Worm (Caenorhabditis elegans) whole organism, L1 larva: ENCODE measurements around the gene F11G11.13.
"Not testable (repeated sequence)": the region's sequence is repeated elsewhere in the genome, so short reads cannot be mapped to it uniquely, and the experiment has no call there.

Experiments
- C04F5.9 ChIP-seq: sonication (generic microtip); optimal IDR thresholded peaks from 2 replicates; lab custom pipeline; 2016; ENCODE audit warnings: missing genetic modification characterization, missing compliant biosample characterization
- C34B4.2 ChIP-seq: sonication (generic microtip); optimal IDR thresholded peaks from 2 replicates; lab custom pipeline; 2017; ENCODE audit warnings: mild to moderate bottlenecking, missing genetic modification characterization, missing compliant biosample characterization
- Y116A8C.19 ChIP-seq: sonication (generic microtip); optimal IDR thresholded peaks from 2 replicates; lab custom pipeline; 2016; ENCODE audit warnings: missing compliant biosample characterization, missing genetic modification characterization, borderline replicate concordance
- ama-1 ChIP-seq: fragments of 150-350 bp; optimal IDR thresholded peaks from 2 replicates; lab custom pipeline; 2014
- blmp-1 ChIP-seq: fragments of 150-350 bp; optimal IDR thresholded peaks from 2 replicates; lab custom pipeline; 2014; ENCODE audit warnings: missing biosample characterization, missing genetic modification characterization
- ceh-88 ChIP-seq: fragments of 200-800 bp; sonication (Bioruptor generic); IDR thresholded peaks from 2 replicates; pipeline ENCODE4 v1.3.6; 2022; ENCODE audit warnings: missing genetic modification characterization, missing compliant biosample characterization
- efl-1 ChIP-seq, 4 experiments: fragments of 150-350 bp; optimal IDR thresholded peaks in 3 of 4; peaks in 1 of 4; 1 replicate in 1 of 4; 2 replicates in 3 of 4; lab custom pipeline; 2014; ENCODE audit warnings: missing biosample characterization in 2 of 4, missing genetic modification characterization in 2 of 4, missing genetic modification reagents in 2 of 4
- elt-2 ChIP-seq: sonication (generic microtip); optimal IDR thresholded peaks from 2 replicates; lab custom pipeline; 2016; ENCODE audit warnings: missing genetic modification characterization, mild to moderate bottlenecking, inconsistent platforms, missing compliant biosample characterization, missing genetic modification reagents
- ets-5 ChIP-seq: fragments of 200-800 bp; sonication (Bioruptor generic); IDR thresholded peaks from 2 replicates; pipeline ENCODE4 v1.3.6; 2022; ENCODE audit warnings: missing genetic modification characterization, missing compliant biosample characterization
- fkh-4 ChIP-seq: sonication (generic microtip); optimal IDR thresholded peaks from 2 replicates; lab custom pipeline; 2016; ENCODE audit warnings: missing compliant biosample characterization, missing genetic modification characterization, borderline replicate concordance
- fos-1 ChIP-seq: fragments of 150-350 bp; optimal IDR thresholded peaks from 2 replicates; lab custom pipeline; 2014; ENCODE audit warnings: missing biosample characterization, missing genetic modification characterization
- grh-1 ChIP-seq: fragments of 200-800 bp; sonication (Bioruptor generic); IDR thresholded peaks from 2 replicates; pipeline ENCODE4 v1.3.6; 2022; ENCODE audit warnings: missing genetic modification reagents, missing genetic modification characterization, missing compliant biosample characterization
- hlh-17 ChIP-seq: fragments of 200-800 bp; sonication (Bioruptor generic); optimal IDR thresholded peaks from 2 replicates; lab custom pipeline; 2018; ENCODE audit warnings: missing genetic modification characterization, mild to moderate bottlenecking, missing compliant biosample characterization, moderate library complexity, borderline replicate concordance
- irx-1 ChIP-seq: sonication (generic microtip); optimal IDR thresholded peaks from 2 replicates; lab custom pipeline; 2016; ENCODE audit warnings: missing genetic modification characterization, missing compliant biosample characterization
- jun-1 ChIP-seq: fragments of 150-350 bp; optimal IDR thresholded peaks from 2 replicates; lab custom pipeline; 2014; ENCODE audit warnings: missing biosample characterization, missing genetic modification reagents, missing genetic modification characterization
- lin-14 ChIP-seq: fragments of 200-800 bp; sonication (Bioruptor generic); optimal IDR thresholded peaks from 2 replicates; lab custom pipeline; 2018; ENCODE audit warnings: mild to moderate bottlenecking, missing genetic modification characterization, moderate library complexity, missing compliant biosample characterization
- lin-15B ChIP-seq: fragments of 150-350 bp; sonication (generic microtip); optimal IDR thresholded peaks from 3 replicates; lab custom pipeline; 2014; ENCODE audit warnings: missing biosample characterization, missing genetic modification characterization
- lin-35 ChIP-seq, 2 experiments: fragments of 150-350 bp; optimal IDR thresholded peaks; 2 replicates each; lab custom pipeline; 2014; ENCODE audit warnings: missing biosample characterization in 2 of 2, missing genetic modification characterization in 2 of 2, missing genetic modification reagents in 2 of 2
- lir-3 ChIP-seq: sonication (generic microtip); optimal IDR thresholded peaks from 2 replicates; lab custom pipeline; 2016; ENCODE audit warnings: mild to moderate bottlenecking, missing genetic modification characterization, moderate library complexity, missing compliant biosample characterization; ENCODE audit not compliant: poor library complexity
- lsy-2 ChIP-seq, 2 experiments: fragments of 150-350 bp; optimal IDR thresholded peaks; 2 replicates each; lab custom pipeline; 2014; ENCODE audit warnings: missing biosample characterization in 2 of 2, missing genetic modification characterization in 2 of 2
- mab-9 ChIP-seq: fragments of 200-800 bp; sonication (Bioruptor generic); IDR thresholded peaks from 2 replicates; pipeline ENCODE4 v1.3.6; 2022; ENCODE audit warnings: missing genetic modification reagents, missing genetic modification characterization, missing compliant biosample characterization
- mef-2 ChIP-seq: fragments of 150-350 bp; optimal IDR thresholded peaks from 2 replicates; lab custom pipeline; 2014; ENCODE audit warnings: missing biosample characterization, missing genetic modification characterization
- nhr-11 ChIP-seq: fragments of 150-350 bp; optimal IDR thresholded peaks from 2 replicates; lab custom pipeline; 2014; ENCODE audit warnings: missing biosample characterization, missing genetic modification characterization
- nhr-28 ChIP-seq: fragments of 150-350 bp; optimal IDR thresholded peaks from 2 replicates; lab custom pipeline; 2014; ENCODE audit warnings: missing biosample characterization, missing genetic modification characterization
- nhr-47 ChIP-seq: sonication (generic microtip); optimal IDR thresholded peaks from 2 replicates; lab custom pipeline; 2016; ENCODE audit warnings: mild to moderate bottlenecking, missing genetic modification characterization, moderate library complexity, missing compliant biosample characterization
- nhr-84 ChIP-seq: sonication (generic microtip); optimal IDR thresholded peaks from 2 replicates; lab custom pipeline; 2017; ENCODE audit warnings: missing biosample characterization, missing genetic modification characterization
- nhr-85 ChIP-seq: sonication (generic microtip); peaks from one replicate; lab custom pipeline; 2016; ENCODE audit warnings: missing genetic modification characterization, inconsistent platforms, missing compliant biosample characterization
- snu-23 ChIP-seq: sonication (generic microtip); optimal IDR thresholded peaks from 2 replicates; lab custom pipeline; 2016; ENCODE audit warnings: missing genetic modification characterization, missing compliant biosample characterization
- sup-37 ChIP-seq: fragments of 200-800 bp; sonication (Bioruptor generic); optimal IDR thresholded peaks from 2 replicates; lab custom pipeline; 2018; ENCODE audit warnings: mild to moderate bottlenecking, missing genetic modification characterization, missing compliant biosample characterization
- tbx-2 ChIP-seq: sonication (generic microtip); optimal IDR thresholded peaks from 2 replicates; lab custom pipeline; 2016; ENCODE audit warnings: missing genetic modification characterization, missing compliant biosample characterization
- tlp-1 ChIP-seq: fragments of 150-350 bp; optimal IDR thresholded peaks from 2 replicates; lab custom pipeline; 2014; ENCODE audit warnings: missing biosample characterization, missing genetic modification characterization
- unc-30 ChIP-seq: sonication (generic microtip); optimal IDR thresholded peaks from 2 replicates; lab custom pipeline; 2017; ENCODE audit warnings: missing biosample characterization, missing genetic modification characterization
- zip-4 ChIP-seq: fragments of 200-800 bp; sonication (Bioruptor generic); optimal IDR thresholded peaks from 2 replicates; lab custom pipeline; 2018; ENCODE audit warnings: mild to moderate bottlenecking, missing genetic modification characterization, moderate library complexity, missing compliant biosample characterization
- ztf-4 ChIP-seq: fragments of 150-350 bp; optimal IDR thresholded peaks from 2 replicates; lab custom pipeline; 2014; ENCODE audit warnings: missing biosample characterization, missing genetic modification characterization

Gene F11G11.13

ce11 chrII:4867476-4867875 lies 8.5 kb downstream of the F11G11.13 start, which contains the start of gene col-17:
Gene col-17 (minus strand): TSS chrII:4867576.
- TF ChIP-seq hlh-17 (GFP tag; lab: Kevin White, UChicago) (no peak), efl-1 (optimal IDR thresholded peaks at IDR 0.05; lab: Kevin White, UChicago) (no peak), efl-1 (GFP tag; optimal IDR thresholded peaks at IDR 0.05 in 1 of 2; lab: Kevin White, UChicago) (peak in 1 of 2 experiments; percentile 21)

- TF ChIP-seq blmp-1 (tag; lab: Kevin White, UChicago) (peak; percentile 93), irx-1 (tag; lab: Kevin White, UChicago) (no peak), sup-37 (GFP tag; lab: Kevin White, UChicago) (no peak), ztf-4 (tag; lab: Kevin White, UChicago) (peak; percentile 59), jun-1 (peak; percentile 40), ama-1 (lab: Kevin White, UChicago) (peak; percentile 63)
Measured at ce11 chrII:4866045-4866444, 9.9 kb downstream of the F11G11.13 start.

- no peak for TF ChIP-seq nhr-11 (tag; lab: Kevin White, UChicago)
- TF ChIP-seq grh-1: no peak
- TF ChIP-seq ceh-88 (GFP tag; lab: Robert Waterston, UW): no peak
- no peak for TF ChIP-seq nhr-85 (tag; lab: Kevin White, UChicago)
- TF ChIP-seq ama-1 (lab: Kevin White, UChicago): no peak
- no peak for TF ChIP-seq lin-35 (GFP tag; optimal IDR thresholded peaks at IDR 0.05; lab: Kevin White, UChicago)
- no peak for TF ChIP-seq elt-2 (tag; lab: Kevin White, UChicago)
- no peak for TF ChIP-seq nhr-84 (tag; lab: Kevin White, UChicago)
- no peak for TF ChIP-seq mef-2
- TF ChIP-seq mab-9: no peak
- TF ChIP-seq C34B4.2 (tag; lab: Kevin White, UChicago): no peak
- TF ChIP-seq lir-3 (tag; lab: Kevin White, UChicago): no peak
- TF ChIP-seq fos-1: no peak
- no peak for TF ChIP-seq tbx-2
- no peak for TF ChIP-seq snu-23 (GFP tag; lab: Kevin White, UChicago)
- TF ChIP-seq lsy-2 (tag; optimal IDR thresholded peaks at IDR 0.05; lab: Kevin White, UChicago): no peak
- TF ChIP-seq nhr-28: no peak
- no peak for TF ChIP-seq unc-30
- no peak for TF ChIP-seq C04F5.9 (tag; lab: Kevin White, UChicago)
- TF ChIP-seq Y116A8C.19 (tag; lab: Kevin White, UChicago): no peak
- TF ChIP-seq, all 84 proteins: peak for 0
Measured at ce11 chrII:4863357-4863756, 12.6 kb downstream of the F11G11.13 start, which contains the start of the genes mpst-4 and F11G11.14. Gene mpst-4 (minus strand): TSS chrII:4863457. Gene F11G11.14 (plus strand): TSS chrII:4863681.

- not testable (repeated sequence) for TF ChIP-seq nhr-47 (tag; lab: Kevin White, UChicago); tlp-1 (tag; lab: Kevin White, UChicago); mab-9
Measured at ce11 chrII:4860260-4860659, 15.7 kb downstream of the F11G11.13 start, which contains the start of the genes nspd-5 and F11G11.4. Gene nspd-5 (minus strand): TSS chrII:4860360. Gene F11G11.4 (plus strand): TSS chrII:4860594.

ce11 chrII:4858906-4859411 lies 17.0 kb downstream of the F11G11.13 start:
- TF ChIP-seq ceh-88 (GFP tag; lab: Robert Waterston, UW) (no peak), fos-1 (no peak), lin-14 (GFP tag; lab: Kevin White, UChicago) (no peak), nhr-84 (tag; lab: Kevin White, UChicago) (no peak), lin-15B (tag; lab: Kevin White, UChicago) (no peak), efl-1 (optimal IDR thresholded peaks at IDR 0.05; lab: Kevin White, UChicago) (no peak), efl-1 (GFP tag; optimal IDR thresholded peaks at IDR 0.05 in 1 of 2; lab: Kevin White, UChicago) (peak in 1 of 2 experiments; percentile 85), ets-5 (GFP tag; lab: Robert Waterston, UW) (no peak), nhr-28 (no peak), fkh-4 (tag; lab: Kevin White, UChicago) (no peak), blmp-1 (tag; lab: Kevin White, UChicago) (peak; percentile 0), grh-1 (no peak), zip-4 (GFP tag; lab: Kevin White, UChicago) (no peak)
